Worm (Caenorhabditis elegans) whole organism, L3 larva: ENCODE data around the gene F46F2.3.

ENCODE experiments used
- aly-2 ChIP-seq: fragments of 150-350 bp; optimal IDR thresholded peaks from 2 replicates; lab custom pipeline; 2014; ENCODE audit warnings: missing biosample characterization, missing genetic modification characterization
- nhr-11 ChIP-seq: fragments of 150-350 bp; optimal IDR thresholded peaks from 2 replicates; lab custom pipeline; 2014; ENCODE audit warnings: missing biosample characterization, missing genetic modification characterization
- tbx-2 ChIP-seq: sonication (generic microtip); optimal IDR thresholded peaks from 2 replicates; lab custom pipeline; 2016; ENCODE audit warnings: mild to moderate bottlenecking, missing genetic modification characterization, missing compliant biosample characterization

ce11 chrX:15270656-15271055 is 10.6 kb upstream of the F46F2.3 start:
- TF ChIP-seq nhr-11 (tag; lab: Kevin White, UChicago) (no peak), tbx-2 (no peak), aly-2 (tag; lab: Kevin White, UChicago) (no peak)
